Worm (Caenorhabditis elegans) whole organism, late embryonic: Measurements from ENCODE around the gene srm-4.

Source experiments
- ceh-45 ChIP-seq: fragments of 200-800 bp; sonication (Bioruptor generic); IDR thresholded peaks from 2 replicates; pipeline ENCODE4 v1.3.6; 2022; ENCODE audit warnings: missing genetic modification reagents, missing genetic modification characterization, missing compliant biosample characterization
- hlh-8 ChIP-seq: sonication (generic microtip); optimal IDR thresholded peaks from 2 replicates; lab custom pipeline; 2016; ENCODE audit warnings: missing genotype, missing genetic modification characterization, missing compliant biosample characterization

ce11 chrV:14311115-14311514 is 22.1 kb upstream of the srm-4 start, which contains the start of gene ddn-3:
- TF ChIP-seq hlh-8 (tag; lab: Kevin White, UChicago) (no peak), ceh-45 (GFP tag; lab: Robert Waterston, UW) (no peak)
